Worm (Caenorhabditis elegans) whole organism, young adult: ENCODE measurements around the gene vamp-7.

ENCODE experiments used
- B0019.2 ChIP-seq: fragments of 200-800 bp; sonication (Bioruptor generic); conservative IDR thresholded peaks from 2 replicates; pipeline ENCODE4 v1.3.6; 2022; ENCODE audit warnings: missing genetic modification reagents, missing genetic modification characterization, missing compliant biosample characterization
- B0035.1 ChIP-seq: sonication (generic microtip); optimal IDR thresholded peaks from 2 replicates; lab custom pipeline; 2016; ENCODE audit warnings: missing genetic modification characterization, mild to moderate bottlenecking, missing compliant biosample characterization, missing genotype, missing genetic modification reagents
- B0261.1 ChIP-seq: sonication (generic microtip); optimal IDR thresholded peaks from 2 replicates; lab custom pipeline; 2016; ENCODE audit warnings: mild to moderate bottlenecking, missing genetic modification characterization, moderate library complexity, missing compliant biosample characterization
- B0336.3 ChIP-seq: fragments of 200-800 bp; sonication (Bioruptor generic); IDR thresholded peaks from 2 replicates; pipeline ENCODE4 v1.3.6; 2022; ENCODE audit warnings: missing genetic modification characterization, missing compliant biosample characterization
- F23B12.7 ChIP-seq: sonication (generic microtip); optimal IDR thresholded peaks from 2 replicates; lab custom pipeline; 2017; ENCODE audit warnings: missing genetic modification characterization, mild to moderate bottlenecking, missing compliant biosample characterization, antibody characterized with exemption, moderate library complexity; ENCODE audit not compliant: insufficient read depth
- F49E8.2 ChIP-seq: sonication (generic microtip); optimal IDR thresholded peaks from 3 replicates; lab custom pipeline; 2017; ENCODE audit warnings: missing genetic modification characterization, mild to moderate bottlenecking, missing compliant biosample characterization, antibody characterized with exemption, moderate library complexity; ENCODE audit not compliant: insufficient read depth
- F57C9.4 ChIP-seq: sonication (generic microtip); optimal IDR thresholded peaks from 2 replicates; lab custom pipeline; 2017; ENCODE audit warnings: mild to moderate bottlenecking, missing genetic modification characterization, missing compliant biosample characterization
- T07F8.4 ChIP-seq: sonication (generic microtip); optimal IDR thresholded peaks from 2 replicates; lab custom pipeline; 2016; ENCODE audit warnings: mild to moderate bottlenecking, missing genetic modification characterization, moderate library complexity, missing compliant biosample characterization
- Y56A3A.18 ChIP-seq: fragments of 200-800 bp; sonication (Bioruptor generic); IDR thresholded peaks from 2 replicates; pipeline ENCODE4 v1.3.6; 2022; ENCODE audit warnings: missing genetic modification reagents, missing genetic modification characterization, missing compliant biosample characterization
- ZK185.1 ChIP-seq: sonication (generic microtip); optimal IDR thresholded peaks from 2 replicates; lab custom pipeline; 2016; ENCODE audit warnings: mild to moderate bottlenecking, missing genetic modification characterization, missing compliant biosample characterization; ENCODE audit not compliant: poor library complexity, severe bottlenecking
- akir-1 ChIP-seq: fragments of 200-800 bp; sonication (Bioruptor generic); optimal IDR thresholded peaks from 2 replicates; lab custom pipeline; 2018; ENCODE audit warnings: mild to moderate bottlenecking, missing genetic modification characterization, moderate library complexity, missing compliant biosample characterization
- ama-1 ChIP-seq, 3 experiments: fragments of 150-350 bp in 1 of 3; sonication (generic microtip) in 2 of 3; optimal IDR thresholded peaks; 2 replicates each; lab custom pipeline; 2014 to 2018; ENCODE audit warnings: missing biosample characterization in 2 of 3, missing genetic modification characterization in 2 of 3, missing genetic modification reagents in 2 of 3
- athp-1 ChIP-seq: sonication (generic microtip); optimal IDR thresholded peaks from 2 replicates; lab custom pipeline; 2017; ENCODE audit warnings: mild to moderate bottlenecking, missing genetic modification characterization, missing compliant biosample characterization
- attf-5 ChIP-seq: fragments of 200-800 bp; sonication (Bioruptor generic); optimal IDR thresholded peaks from 2 replicates; lab custom pipeline; 2018; ENCODE audit warnings: mild to moderate bottlenecking, missing genetic modification characterization, missing compliant biosample characterization
- bed-1 ChIP-seq: fragments of 200-800 bp; sonication (Bioruptor generic); IDR thresholded peaks from 2 replicates; pipeline ENCODE4 v1.3.6; 2022; ENCODE audit warnings: missing genetic modification reagents, missing genetic modification characterization, missing compliant biosample characterization
- bed-2 ChIP-seq: fragments of 200-800 bp; sonication (Bioruptor generic); IDR thresholded peaks from 2 replicates; pipeline ENCODE4 v1.3.6; 2022; ENCODE audit warnings: missing genetic modification reagents, missing genetic modification characterization, missing compliant biosample characterization
- cebp-2 ChIP-seq: fragments of 200-800 bp; sonication (Bioruptor generic); IDR thresholded peaks from 2 replicates; pipeline ENCODE4 v1.3.6; 2022; ENCODE audit warnings: missing genetic modification characterization, missing compliant biosample characterization
- ceh-27 ChIP-seq: fragments of 200-800 bp; sonication (Bioruptor generic); optimal IDR thresholded peaks from 2 replicates; lab custom pipeline; 2018; ENCODE audit warnings: mild to moderate bottlenecking, missing genetic modification characterization, moderate library complexity, missing compliant biosample characterization
- ceh-79 ChIP-seq: sonication (generic microtip); optimal IDR thresholded peaks from 2 replicates; lab custom pipeline; 2017; ENCODE audit warnings: mild to moderate bottlenecking, missing genetic modification characterization, missing compliant biosample characterization
- chd-7 ChIP-seq: sonication (generic microtip); optimal IDR thresholded peaks from 2 replicates; lab custom pipeline; 2016; ENCODE audit warnings: mild to moderate bottlenecking, missing genetic modification characterization, moderate library complexity, missing compliant biosample characterization
- die-1 ChIP-seq: sonication (generic microtip); optimal IDR thresholded peaks from 2 replicates; lab custom pipeline; 2016; ENCODE audit warnings: missing genotype, mild to moderate bottlenecking, missing genetic modification characterization, missing compliant biosample characterization
- dox-1 ChIP-seq: fragments of 200-800 bp; sonication (Bioruptor generic); IDR thresholded peaks from 2 replicates; pipeline ENCODE4 v1.3.6; 2022; ENCODE audit warnings: missing genetic modification reagents, missing genetic modification characterization, missing compliant biosample characterization
- egl-44 ChIP-seq: fragments of 200-800 bp; sonication (Bioruptor generic); IDR thresholded peaks from 2 replicates; pipeline ENCODE4 v1.3.6; 2022; ENCODE audit warnings: missing genetic modification reagents, missing genetic modification characterization, missing compliant biosample characterization
- him-1 ChIP-seq: sonication (generic microtip); optimal IDR thresholded peaks from 2 replicates; lab custom pipeline; 2016; ENCODE audit warnings: missing genotype, missing genetic modification reagents, missing genetic modification characterization, missing compliant biosample characterization
- hmg-1.2 ChIP-seq: fragments of 200-800 bp; sonication (Bioruptor generic); IDR thresholded peaks from 2 replicates; pipeline ENCODE4 v1.3.6; 2022; ENCODE audit warnings: missing genetic modification reagents, missing genetic modification characterization, missing compliant biosample characterization
- lin-35 ChIP-seq, 3 experiments: fragments of 150-350 bp in 2 of 3; sonication (generic microtip) in 1 of 3; optimal IDR thresholded peaks; 2 replicates each; lab custom pipeline; 2014 to 2018; ENCODE audit warnings: missing biosample characterization in 3 of 3, missing genetic modification characterization in 3 of 3, missing genetic modification reagents in 3 of 3
- lsl-1 ChIP-seq: fragments of 200-800 bp; sonication (Bioruptor generic); optimal IDR thresholded peaks from 2 replicates; lab custom pipeline; 2018; ENCODE audit warnings: mild to moderate bottlenecking, missing genetic modification characterization, moderate library complexity, missing compliant biosample characterization
- madf-10 ChIP-seq: sonication (generic microtip); optimal IDR thresholded peaks from 2 replicates; lab custom pipeline; 2016; ENCODE audit warnings: mild to moderate bottlenecking, missing genetic modification characterization, missing compliant biosample characterization
- nfya-2 ChIP-seq: fragments of 200-800 bp; sonication (Bioruptor generic); IDR thresholded peaks from 2 replicates; pipeline ENCODE4 v1.3.6; 2022; ENCODE audit warnings: missing genetic modification reagents, missing genetic modification characterization, missing compliant biosample characterization
- nhr-80 ChIP-seq: sonication (generic microtip); optimal IDR thresholded peaks from 2 replicates; lab custom pipeline; 2016; ENCODE audit warnings: missing genetic modification characterization, missing compliant biosample characterization
- nhr-90 ChIP-seq: sonication (generic microtip); optimal IDR thresholded peaks from 2 replicates; lab custom pipeline; 2016; ENCODE audit warnings: missing genotype, mild to moderate bottlenecking, missing genetic modification characterization, missing compliant biosample characterization
- pbrm-1 ChIP-seq: fragments of 200-800 bp; sonication (Bioruptor generic); IDR thresholded peaks from 2 replicates; pipeline ENCODE4 v1.3.6; 2022; ENCODE audit warnings: missing genetic modification reagents, missing genetic modification characterization, missing compliant biosample characterization
- rec-8 ChIP-seq, 2 experiments: sonication (generic microtip); optimal IDR thresholded peaks; 2 replicates each; lab custom pipeline; 2016; ENCODE audit warnings: mild to moderate bottlenecking in 2 of 2, missing genetic modification characterization in 2 of 2, missing genetic modification reagents in 2 of 2, missing genotype in 2 of 2, missing biosample characterization in 1 of 2, missing compliant biosample characterization in 1 of 2, moderate library complexity in 1 of 2
- rpc-1 ChIP-seq, 2 experiments: fragments of 150-350 bp in 1 of 2; sonication (generic microtip) in 1 of 2; optimal IDR thresholded peaks; 2 replicates each; lab custom pipeline; 2014 to 2018; ENCODE audit warnings: missing biosample characterization in 1 of 2, missing genetic modification characterization in 1 of 2, missing genetic modification reagents in 1 of 2, missing genotype in 1 of 2
- sdz-38 ChIP-seq: sonication (generic microtip); optimal IDR thresholded peaks from 2 replicates; lab custom pipeline; 2016; ENCODE audit warnings: missing genotype, missing genetic modification characterization, missing compliant biosample characterization
- snpc-1.1 ChIP-seq: sonication (generic microtip); optimal IDR thresholded peaks from 2 replicates; lab custom pipeline; 2017; ENCODE audit warnings: missing genetic modification characterization, mild to moderate bottlenecking, missing compliant biosample characterization, antibody characterized with exemption, moderate library complexity, missing genotype, missing genetic modification reagents; ENCODE audit not compliant: insufficient read depth
- snpc-1.3 ChIP-seq: sonication (generic microtip); optimal IDR thresholded peaks from 2 replicates; lab custom pipeline; 2017; ENCODE audit warnings: missing genetic modification characterization, mild to moderate bottlenecking, missing compliant biosample characterization, antibody characterized with exemption, moderate library complexity, missing genotype, missing genetic modification reagents; ENCODE audit not compliant: insufficient read depth
- snpc-3.4 ChIP-seq: sonication (generic microtip); optimal IDR thresholded peaks from 2 replicates; lab custom pipeline; 2017; ENCODE audit warnings: missing genetic modification characterization, mild to moderate bottlenecking, missing compliant biosample characterization, antibody characterized with exemption, moderate library complexity, missing genotype, missing genetic modification reagents
- snpc-4 ChIP-seq, 5 experiments: fragments of 150-350 bp in 1 of 5; sonication (generic microtip) in 4 of 5; optimal IDR thresholded peaks; 2 replicates each; lab custom pipeline; 2014 to 2018; ENCODE audit warnings: missing genetic modification characterization in 5 of 5, missing biosample characterization in 3 of 5, antibody characterized with exemption in 2 of 5, mild to moderate bottlenecking in 2 of 5, missing compliant biosample characterization in 2 of 5, missing genotype in 2 of 5, moderate library complexity in 2 of 5, missing genetic modification reagents in 1 of 5
- somi-1 ChIP-seq: fragments of 200-800 bp; sonication (Bioruptor generic); optimal IDR thresholded peaks from 2 replicates; lab custom pipeline; 2018; ENCODE audit warnings: mild to moderate bottlenecking, missing genetic modification characterization, missing compliant biosample characterization
- sptf-2 ChIP-seq: fragments of 200-800 bp; sonication (Bioruptor generic); optimal IDR thresholded peaks from 2 replicates; lab custom pipeline; 2018; ENCODE audit warnings: mild to moderate bottlenecking, missing genetic modification characterization, missing compliant biosample characterization
- tbp1 ChIP-seq: fragments of 200-800 bp; sonication (Bioruptor generic); optimal IDR thresholded peaks from 2 replicates; lab custom pipeline; 2018; ENCODE audit warnings: mild to moderate bottlenecking, missing genetic modification characterization, missing compliant biosample characterization
- xnd-1 ChIP-seq: sonication (generic microtip); optimal IDR thresholded peaks from 2 replicates; lab custom pipeline; 2016; ENCODE audit warnings: missing genotype, missing genetic modification reagents, missing genetic modification characterization, missing compliant biosample characterization
- zfh-2 ChIP-seq: fragments of 200-800 bp; sonication (Bioruptor generic); conservative IDR thresholded peaks from 2 replicates; pipeline ENCODE4 v1.3.6; 2022; ENCODE audit warnings: missing genetic modification reagents, missing genetic modification characterization, missing compliant biosample characterization
- ztf-26 ChIP-seq: sonication (generic microtip); optimal IDR thresholded peaks from 2 replicates; lab custom pipeline; 2017; ENCODE audit warnings: missing genetic modification characterization, missing compliant biosample characterization

vamp-7 gene

ce11 chrIV:2658733-2659132, 50.9 kb downstream of the vamp-7 start:
- peak; percentile 32 for TF ChIP-seq attf-5 (GFP tag; lab: Kevin White, UChicago)
- TF ChIP-seq ZK185.1: no peak
- TF ChIP-seq sptf-2: no peak
- no peak for TF ChIP-seq sdz-38 (tag; lab: Kevin White, UChicago)
- TF ChIP-seq snpc-4 (GFP tag; optimal IDR thresholded peaks at IDR 0.05; lab: Kevin White, UChicago): no peak
- peak in 2 of 4 experiments; percentile 28 to 33 for TF ChIP-seq snpc-4 (tag; optimal IDR thresholded peaks at IDR 0.05; lab: Kevin White, UChicago)
- peak in 1 of 3 experiments; percentile 39 for TF ChIP-seq lin-35 (GFP tag; optimal IDR thresholded peaks at IDR 0.05; lab: Kevin White, UChicago)
- TF ChIP-seq bed-2 (GFP tag; lab: Robert Waterston, UW): no peak
- TF ChIP-seq bed-1 (GFP tag; lab: Robert Waterston, UW): no peak
- no peak for TF ChIP-seq B0035.1 (tag; lab: Kevin White, UChicago)
- 0 out of 2 replicates have a peak, but pooled peaks have one; percentile 49 for TF ChIP-seq pbrm-1 (GFP tag; lab: Robert Waterston, UW)
- no peak for TF ChIP-seq nfya-2 (GFP tag; lab: Robert Waterston, UW)
- peak; percentile 56 for TF ChIP-seq nhr-90 (tag; lab: Kevin White, UChicago)
- no peak for TF ChIP-seq snpc-1.3 (tag; lab: Kevin White, UChicago)
- TF ChIP-seq Y56A3A.18 (GFP tag; lab: Robert Waterston, UW): no peak
- TF ChIP-seq chd-7 (tag; lab: Kevin White, UChicago): peak; percentile 42
- peak; percentile 71 for TF ChIP-seq rpc-1 (optimal IDR thresholded peaks at IDR 0.05; lab: Kevin White, UChicago)
- peak; percentile 94 for TF ChIP-seq rpc-1 (tag; optimal IDR thresholded peaks at IDR 0.05; lab: Kevin White, UChicago)
- no peak for TF ChIP-seq F57C9.4 (tag; lab: Kevin White, UChicago)
- no peak for TF ChIP-seq somi-1 (GFP tag; lab: Kevin White, UChicago)
- TF ChIP-seq nhr-80 (tag; lab: Kevin White, UChicago): no peak
- no peak for TF ChIP-seq akir-1 (GFP tag; lab: Kevin White, UChicago)
- no peak for TF ChIP-seq B0019.2 (GFP tag; lab: Robert Waterston, UW)
- peak; percentile 7 for TF ChIP-seq xnd-1
- TF ChIP-seq lsl-1: peak; percentile 33
- peak; percentile 4 for TF ChIP-seq F49E8.2 (tag; lab: Kevin White, UChicago)
- TF ChIP-seq egl-44: no peak
- peak; percentile 23 for TF ChIP-seq F23B12.7 (tag; lab: Kevin White, UChicago)
- TF ChIP-seq ceh-27: no peak
- peak; percentile 49 for TF ChIP-seq him-1 (tag; lab: Kevin White, UChicago)
- peak; percentile 65 for TF ChIP-seq die-1 (tag; lab: Kevin White, UChicago)
- TF ChIP-seq rec-8 (tag; optimal IDR thresholded peaks at IDR 0.05; lab: Kevin White, UChicago): peak in 1 of 2 experiments; percentile 47
- no peak for TF ChIP-seq ztf-26 (tag; lab: Kevin White, UChicago)
- TF ChIP-seq hmg-1.2 (GFP tag; lab: Robert Waterston, UW): peak; percentile 51; the same call in 1 of the 2 replicates
- TF ChIP-seq ama-1 (optimal IDR thresholded peaks at IDR 0.05; lab: Kevin White, UChicago): no peak
- TF ChIP-seq ama-1 (GFP tag; optimal IDR thresholded peaks at IDR 0.05; lab: Kevin White, UChicago): peak in 1 of 2 experiments; percentile 49
- peak; percentile 93 for TF ChIP-seq B0261.1 (tag; lab: Kevin White, UChicago)
- TF ChIP-seq athp-1: peak; percentile 32
- peak; percentile 14; the same call in 1 of the 2 replicates for TF ChIP-seq B0336.3 (GFP tag; lab: Robert Waterston, UW)
- TF ChIP-seq T07F8.4: peak; percentile 16
- TF ChIP-seq ceh-79: peak; percentile 49
- TF ChIP-seq dox-1 (GFP tag; lab: Robert Waterston, UW): peak; percentile 31; the same call in 1 of the 2 replicates
- peak; percentile 15 for TF ChIP-seq madf-10 (tag; lab: Kevin White, UChicago)
- peak; percentile 82 for TF ChIP-seq snpc-3.4 (tag; lab: Kevin White, UChicago)
- TF ChIP-seq cebp-2 (GFP tag; lab: Robert Waterston, UW): no peak
- peak; percentile 23 for TF ChIP-seq snpc-1.1 (tag; lab: Kevin White, UChicago)
- no peak for TF ChIP-seq zfh-2 (GFP tag; lab: Robert Waterston, UW)
- TF ChIP-seq tbp1 (GFP tag; lab: Kevin White, UChicago): peak; percentile 93
